Worm (Caenorhabditis elegans): ENCODE results near the gene lars-1.

ce11 chrIII:4193659-4194103, 7.1 kb upstream of the lars-1 start, which contains the start of gene xbp-1:
- TF ChIP-seq him-1 (tag; optimal IDR thresholded peaks at IDR 0.05) (peak; percentile 63), W03F9.2 (tag; optimal IDR thresholded peaks at IDR 0.05) (peak; percentile 84), dao-5 (tag; optimal IDR thresholded peaks at IDR 0.05) (no peak)
